Fruit fly (Drosophila melanogaster) whole organism, embryonic: Measurements from ENCODE around the gene CG1317.

ENCODE experiments used
- CG10267 ChIP-seq: fragments of 200-800 bp; sonication (Bioruptor generic); optimal IDR thresholded peaks from 2 replicates; lab custom pipeline; 2018; ENCODE audit warnings: missing biosample characterization, mild to moderate bottlenecking, missing genetic modification characterization, moderate library complexity
- CG10274 ChIP-seq: fragments of 200-800 bp; sonication (Bioruptor generic); optimal IDR thresholded peaks from 3 replicates; lab custom pipeline; 2017; ENCODE audit warnings: missing biosample characterization, mild to moderate bottlenecking, missing genetic modification characterization
- CG12236 ChIP-seq: fragments of 200-800 bp; sonication (Bioruptor generic); optimal IDR thresholded peaks from 2 replicates; lab custom pipeline; 2016; ENCODE audit warnings: missing biosample characterization, missing genetic modification characterization
- CG16863 ChIP-seq: fragments of 200-800 bp; sonication (Bioruptor generic); optimal IDR thresholded peaks from 3 replicates; lab custom pipeline; 2016; ENCODE audit warnings: missing biosample characterization, missing genetic modification characterization
- CG2875 ChIP-seq: fragments of 200-800 bp; sonication (Bioruptor generic); optimal IDR thresholded peaks from 2 replicates; lab custom pipeline; 2017; ENCODE audit warnings: missing biosample characterization, mild to moderate bottlenecking, missing genetic modification characterization, missing genetic modification reagents
- CG3163 ChIP-seq: fragments of 200-800 bp; sonication (Bioruptor generic); optimal IDR thresholded peaks from 3 replicates; lab custom pipeline; 2016; ENCODE audit warnings: missing biosample characterization, missing genetic modification characterization
- CG4820 ChIP-seq: fragments of 200-800 bp; sonication (Bioruptor generic); optimal IDR thresholded peaks from 3 replicates; lab custom pipeline; 2016; ENCODE audit warnings: missing biosample characterization, missing genetic modification characterization
- Rfx ChIP-seq: fragments of 200-800 bp; sonication (Bioruptor generic); IDR thresholded peaks from 2 replicates; pipeline ENCODE4 v1.3.6; 2022; ENCODE audit warnings: missing biosample characterization, missing genetic modification characterization
- Trl ChIP-seq, 3 experiments: fragments of >200 bp in 2 of 3; fragments of 200-800 bp in 1 of 3; sonication (Bioruptor generic) in 1 of 3; optimal IDR thresholded peaks; 2 replicates in 1 of 3; 3 replicates in 2 of 3; lab custom pipeline; 2016 to 2017; ENCODE audit warnings: missing biosample characterization in 1 of 3, missing genetic modification characterization in 1 of 3
- amos ChIP-seq: fragments of 200-800 bp; sonication (Bioruptor generic); IDR thresholded peaks from 2 replicates; pipeline ENCODE4 v1.3.6; 2022; ENCODE audit warnings: missing biosample characterization, missing genetic modification characterization; ENCODE audit not compliant: partially characterized antibody
- fd96Cb ChIP-seq: fragments of 200-800 bp; sonication (Bioruptor generic); optimal IDR thresholded peaks from 2 replicates; lab custom pipeline; 2018; ENCODE audit warnings: missing biosample characterization, mild to moderate bottlenecking, missing genetic modification characterization, moderate library complexity
- jigr1 ChIP-seq: fragments of 200-800 bp; sonication (Bioruptor generic); IDR thresholded peaks from 3 replicates; pipeline ENCODE4 v1.3.6; 2022; ENCODE audit warnings: missing biosample characterization, missing genetic modification characterization
- tll ChIP-seq, 2 experiments: fragments of 200-800 bp in 1 of 2; fragments of >200 bp in 1 of 2; sonication (Bioruptor generic) in 1 of 2; optimal IDR thresholded peaks; 2 replicates each; lab custom pipeline; 2017 to 2019; ENCODE audit warnings: missing biosample characterization in 2 of 2, missing genetic modification characterization in 2 of 2, mild to moderate bottlenecking in 1 of 2, moderate library complexity in 1 of 2
- wek ChIP-seq: fragments of 200-800 bp; sonication (Bioruptor generic); optimal IDR thresholded peaks from 3 replicates; lab custom pipeline; 2018; ENCODE audit warnings: missing biosample characterization, mild to moderate bottlenecking, missing genetic modification characterization, moderate library complexity

The CG1317 gene

dm6 chr3L:2322257-2322776 is 49.4 kb downstream of the CG1317 start, which contains the start of gene MsR1 (continued):
- TF ChIP-seq CG10267 (tag; lab: Kevin White, UChicago) = no peak
- TF ChIP-seq tll (GFP tag; optimal IDR thresholded peaks at IDR 0.05; lab: Kevin White, UChicago) = no peak
- peak in 1 of 2 experiments; percentile 20 for TF ChIP-seq Trl (optimal IDR thresholded peaks at IDR 0.05; lab: Kevin White, UChicago)
- TF ChIP-seq Trl (GFP tag; optimal IDR thresholded peaks at IDR 0.05; lab: Kevin White, UChicago) = no peak
- TF ChIP-seq fd96Cb = no peak
- TF ChIP-seq jigr1 = no peak
- TF ChIP-seq CG16863 = no peak
- TF ChIP-seq wek (GFP tag; lab: Kevin White, UChicago) = no peak
- TF ChIP-seq CG4820 (GFP tag; lab: Kevin White, UChicago) = no peak
- TF ChIP-seq CG2875 (GFP tag; lab: Kevin White, UChicago) = no peak
- no peak for TF ChIP-seq CG10274 (GFP tag; lab: Kevin White, UChicago)
- no peak for TF ChIP-seq amos (GFP tag; lab: Robert Waterston, UW)
- peak; percentile 65 for TF ChIP-seq CG3163
- no peak for TF ChIP-seq Rfx (GFP tag; lab: Robert Waterston, UW)
- TF ChIP-seq CG12236 = no peak
